Fruit fly (Drosophila melanogaster): ENCODE data around the gene jp.

The jp gene

DNA sequence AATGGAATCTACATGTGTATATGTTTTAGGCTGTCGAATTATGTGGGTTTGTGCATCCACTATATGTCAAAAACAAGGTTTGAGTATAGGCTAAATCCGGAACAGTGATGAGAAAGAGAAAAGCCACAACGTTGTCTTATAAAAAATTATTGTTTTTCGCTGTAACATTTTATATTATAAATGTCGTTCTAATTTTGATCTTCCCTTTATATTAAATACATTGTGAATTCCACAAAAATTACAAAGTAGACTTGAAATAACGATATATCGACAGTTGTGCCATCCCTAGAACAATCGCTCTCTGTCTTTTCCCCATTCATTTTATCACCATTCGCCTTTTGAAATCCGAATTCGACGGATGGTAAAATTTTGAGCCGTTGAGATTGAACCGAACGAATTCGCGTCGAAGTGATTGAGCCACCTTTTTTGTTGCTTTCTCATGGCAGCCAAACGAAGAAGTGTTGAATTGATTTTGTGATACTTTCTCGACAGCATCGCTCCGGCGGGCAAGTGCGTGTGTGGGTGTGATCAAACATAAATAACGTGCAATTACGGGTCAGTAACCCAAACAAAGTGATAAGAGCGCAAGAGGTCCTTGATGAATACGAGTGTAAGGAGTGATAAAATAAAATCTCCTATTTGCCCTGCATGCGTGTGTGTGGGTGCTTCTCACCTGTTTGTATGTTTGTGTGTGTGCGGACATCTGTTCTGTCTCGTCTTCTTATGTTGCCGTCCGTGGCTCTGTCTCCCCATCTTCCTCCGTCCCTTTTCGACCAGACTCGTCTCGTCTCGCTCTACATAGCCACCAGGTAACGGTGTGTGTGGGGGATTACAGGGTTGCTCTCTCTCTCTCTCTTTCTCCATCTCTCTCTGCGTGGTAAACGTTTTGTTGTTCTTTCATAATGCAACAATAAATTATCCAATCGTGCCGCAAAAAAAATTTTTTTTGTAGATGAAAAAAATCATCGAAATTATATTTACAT is 45.4 kb downstream of the jp start, which contains the start of gene Oatp30B (continued):
- TF ChIP-seq sage (GFP tag; optimal IDR thresholded peaks at IDR 0.05), result peak; percentile 91

- peak; percentile 14 for TF ChIP-seq Sp1 (GFP tag; optimal IDR thresholded peaks at IDR 0.05)
- TF ChIP-seq rgr (GFP tag; optimal IDR thresholded peaks at IDR 0.05), result peak; percentile 8
- peak; percentile 9 for TF ChIP-seq h (GFP tag; optimal IDR thresholded peaks at IDR 0.05)
- TF ChIP-seq Hr78 (GFP tag; optimal IDR thresholded peaks at IDR 0.05), result no peak
- no peak for TF ChIP-seq Rel (GFP tag; optimal IDR thresholded peaks at IDR 0.05)
- TF ChIP-seq Rel (tag; optimal IDR thresholded peaks at IDR 0.05), result peak; percentile 50
Observed at dm6 chr2L:9513771-9514170, 52.8 kb downstream of the jp start.

- TF ChIP-seq usp (GFP tag; optimal IDR thresholded peaks at IDR 0.05) (no peak), Mio (GFP tag; optimal IDR thresholded peaks at IDR 0.05) (no peak), psq (GFP tag; optimal IDR thresholded peaks at IDR 0.05) (no peak), pan (optimal IDR thresholded peaks at IDR 0.05) (no peak), Hnf4 (GFP tag; optimal IDR thresholded peaks at IDR 0.05) (no peak), HLH106 (tag; optimal IDR thresholded peaks at IDR 0.05) (no peak), rgr (GFP tag; optimal IDR thresholded peaks at IDR 0.05) (no peak), GATAd (GFP tag; optimal IDR thresholded peaks at IDR 0.05) (no peak), Jra (GFP tag; optimal IDR thresholded peaks at IDR 0.05) (no peak), ey (GFP tag; optimal IDR thresholded peaks at IDR 0.05) (no peak), tai (GFP tag; optimal IDR thresholded peaks at IDR 0.05) (no peak), Rel (GFP tag; optimal IDR thresholded peaks at IDR 0.05) (no peak), Rel (tag; optimal IDR thresholded peaks at IDR 0.05) (no peak), brk (GFP tag; optimal IDR thresholded peaks at IDR 0.05) (no peak), dmrt93B (GFP tag; optimal IDR thresholded peaks at IDR 0.05) (no peak), h (GFP tag; optimal IDR thresholded peaks at IDR 0.05) (no peak), dsf (GFP tag; optimal IDR thresholded peaks at IDR 0.05; ENCODE audit: borderline replicate concordance) (no peak), sage (GFP tag; optimal IDR thresholded peaks at IDR 0.05) (no peak), Sp1 (GFP tag; optimal IDR thresholded peaks at IDR 0.05) (no peak)
Observed at dm6 chr2L:9512401-9513198, 54.0 kb downstream of the jp start.

DNA sequence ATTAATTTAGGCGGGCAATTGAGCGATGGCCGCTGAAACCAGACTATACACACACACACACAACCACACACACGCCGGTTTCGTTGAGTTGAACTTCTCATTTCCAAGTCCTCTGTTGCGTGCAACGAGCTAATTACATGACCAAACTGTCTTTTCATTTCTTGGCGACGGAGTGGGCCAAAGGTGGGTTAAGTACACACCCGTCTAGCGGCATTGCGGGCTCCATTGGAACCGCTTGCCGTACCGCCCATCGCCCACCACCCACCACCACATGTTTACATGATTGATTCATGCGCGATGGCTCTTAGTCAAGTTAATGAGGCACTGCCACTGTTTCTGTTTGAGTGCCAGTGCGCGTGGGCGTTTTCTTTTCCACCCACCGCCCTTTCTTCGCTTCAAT is 56.1 kb downstream of the jp start:
- TF ChIP-seq CG32264 (GFP tag; optimal IDR thresholded peaks at IDR 0.05) (no peak), dmrt93B (GFP tag; optimal IDR thresholded peaks at IDR 0.05) (no peak), Rel (GFP tag; optimal IDR thresholded peaks at IDR 0.05) (no peak), Rel (tag; optimal IDR thresholded peaks at IDR 0.05) (no peak), OdsH (GFP tag; optimal IDR thresholded peaks at IDR 0.05) (no peak), sv (GFP tag; optimal IDR thresholded peaks at IDR 0.05) (no peak), Jra (GFP tag; optimal IDR thresholded peaks at IDR 0.05) (no peak), Myc (optimal IDR thresholded peaks at IDR 0.05) (no peak), HLH106 (tag; optimal IDR thresholded peaks at IDR 0.05) (no peak), CrebA (GFP tag; optimal IDR thresholded peaks at IDR 0.05; ENCODE audit: borderline replicate concordance) (no peak)

dm6 chr2L:9509653-9510052 is 56.9 kb downstream of the jp start:
- TF ChIP-seq usp (GFP tag; optimal IDR thresholded peaks at IDR 0.05) (no peak), Mio (GFP tag; optimal IDR thresholded peaks at IDR 0.05) (no peak), brk (GFP tag; optimal IDR thresholded peaks at IDR 0.05) (no peak), Sp1 (GFP tag; optimal IDR thresholded peaks at IDR 0.05) (no peak)

DNA sequence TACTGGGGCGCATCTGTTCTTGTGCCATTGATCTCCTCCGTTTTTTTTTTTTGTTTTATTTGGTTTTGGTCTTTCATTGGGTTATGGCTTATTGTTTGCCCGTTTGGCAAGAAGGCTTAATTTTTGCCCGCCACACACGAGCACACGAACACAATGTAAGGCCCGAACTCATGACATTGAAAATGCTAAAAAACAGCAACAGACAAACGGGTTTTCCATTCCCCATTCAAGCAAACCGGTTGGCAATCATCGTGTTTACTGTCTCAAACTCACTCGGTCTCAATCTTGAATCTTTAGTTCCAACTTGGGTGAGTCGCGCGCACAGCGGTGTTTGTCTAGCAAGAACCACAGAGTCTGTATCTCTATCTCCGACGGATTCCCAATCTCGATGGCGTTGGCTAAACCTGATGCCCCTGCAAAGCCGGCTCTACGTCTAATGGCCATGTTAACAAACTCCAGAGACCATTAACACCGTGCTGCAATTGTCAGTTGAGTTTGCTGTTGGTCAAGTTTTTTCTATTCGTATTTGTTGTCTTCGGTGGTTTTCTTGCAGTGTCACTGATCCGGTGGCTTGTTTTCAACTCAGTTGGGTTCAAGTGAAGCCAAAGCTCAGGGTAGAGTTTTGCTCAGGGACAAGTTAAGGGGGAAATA is 57.9 kb downstream of the jp start:
- peak; percentile 7 for TF ChIP-seq Hr83 (GFP tag; optimal IDR thresholded peaks at IDR 0.05; ENCODE audit: poor library complexity, severe bottlenecking)
- TF ChIP-seq Dif (GFP tag; optimal IDR thresholded peaks at IDR 0.05; ENCODE audit: partially characterized antibody), result peak; percentile 15
- TF ChIP-seq foxo (GFP tag; optimal IDR thresholded peaks at IDR 0.05), result no peak
- no peak for TF ChIP-seq fru (GFP tag; optimal IDR thresholded peaks at IDR 0.05)
- peak; percentile 60 for TF ChIP-seq Vsx2 (GFP tag; optimal IDR thresholded peaks at IDR 0.05; ENCODE audit: partially characterized antibody)
- no peak for TF ChIP-seq CG9705 (GFP tag; optimal IDR thresholded peaks at IDR 0.05)
- TF ChIP-seq Sp1 (GFP tag; optimal IDR thresholded peaks at IDR 0.05), result no peak
- no peak for TF ChIP-seq CG32264 (GFP tag; optimal IDR thresholded peaks at IDR 0.05)
- no peak for TF ChIP-seq lola (GFP tag; optimal IDR thresholded peaks at IDR 0.05)
- TF ChIP-seq rgr (GFP tag; optimal IDR thresholded peaks at IDR 0.05), result no peak
- no peak for TF ChIP-seq N (GFP tag; optimal IDR thresholded peaks at IDR 0.05)

All from whole organism, wandering third instar larva.